Worm (Caenorhabditis elegans) whole organism, young adult: ENCODE results near the gene F11E6.9.

ENCODE experiments used
- B0019.2 ChIP-seq: fragments of 200-800 bp; sonication (Bioruptor generic); conservative IDR thresholded peaks from 2 replicates; pipeline ENCODE4 v1.3.6; 2022; ENCODE audit warnings: missing genetic modification reagents, missing genetic modification characterization, missing compliant biosample characterization
- K12H6.12 ChIP-seq: fragments of 200-800 bp; sonication (Bioruptor generic); optimal IDR thresholded peaks from 2 replicates; lab custom pipeline; 2018; ENCODE audit warnings: mild to moderate bottlenecking, missing genetic modification characterization, missing compliant biosample characterization
- athp-1 ChIP-seq: sonication (generic microtip); optimal IDR thresholded peaks from 2 replicates; lab custom pipeline; 2017; ENCODE audit warnings: mild to moderate bottlenecking, missing genetic modification characterization, missing compliant biosample characterization
- dpl-1 ChIP-seq: fragments of 150-350 bp; optimal IDR thresholded peaks from 2 replicates; lab custom pipeline; 2014; ENCODE audit warnings: missing biosample characterization, missing genetic modification reagents, missing genetic modification characterization
- egl-18 ChIP-seq: fragments of 200-800 bp; sonication (Bioruptor generic); IDR thresholded peaks from 2 replicates; pipeline ENCODE4 v1.3.6; 2022; ENCODE audit warnings: missing genetic modification reagents, missing genetic modification characterization, missing compliant biosample characterization
- hrde-1 ChIP-seq: sonication (generic microtip); optimal IDR thresholded peaks from 2 replicates; lab custom pipeline; 2016; ENCODE audit warnings: missing genetic modification characterization, mild to moderate bottlenecking, missing compliant biosample characterization, moderate library complexity, missing genotype, missing genetic modification reagents, borderline replicate concordance
- lin-35 ChIP-seq, 3 experiments: fragments of 150-350 bp in 2 of 3; sonication (generic microtip) in 1 of 3; optimal IDR thresholded peaks; 2 replicates each; lab custom pipeline; 2014 to 2018; ENCODE audit warnings: missing biosample characterization in 3 of 3, missing genetic modification characterization in 3 of 3, missing genetic modification reagents in 3 of 3
- tlf-1 ChIP-seq: fragments of 200-800 bp; sonication (Bioruptor generic); optimal IDR thresholded peaks from 2 replicates; lab custom pipeline; 2018; ENCODE audit warnings: mild to moderate bottlenecking, missing genetic modification characterization, missing compliant biosample characterization
- unc-130 ChIP-seq: sonication (generic microtip); optimal IDR thresholded peaks from 2 replicates; lab custom pipeline; 2016; ENCODE audit warnings: missing genetic modification reagents, missing genetic modification characterization, missing compliant biosample characterization
- unc-62 ChIP-seq: fragments of 150-350 bp; optimal IDR thresholded peaks from 2 replicates; lab custom pipeline; 2014; ENCODE audit warnings: missing biosample characterization, missing genetic modification reagents, missing genetic modification characterization
- ztf-18 ChIP-seq: sonication (generic microtip); optimal IDR thresholded peaks from 2 replicates; lab custom pipeline; 2016; ENCODE audit warnings: missing genotype, mild to moderate bottlenecking, missing genetic modification characterization, missing compliant biosample characterization

- no peak for TF ChIP-seq dpl-1 (GFP tag; lab: Kevin White, UChicago)
- no peak for TF ChIP-seq athp-1 (tag; lab: Kevin White, UChicago)
- TF ChIP-seq egl-18 (GFP tag; lab: Robert Waterston, UW): no peak
- TF ChIP-seq B0019.2 (GFP tag; lab: Robert Waterston, UW): no peak
- TF ChIP-seq ztf-18: no peak
- no peak for TF ChIP-seq K12H6.12 (tag; lab: Kevin White, UChicago)
- no peak for TF ChIP-seq unc-62 (GFP tag; lab: Kevin White, UChicago)
- TF ChIP-seq lin-35 (GFP tag; optimal IDR thresholded peaks at IDR 0.05; lab: Kevin White, UChicago): no peak
- TF ChIP-seq tlf-1 (GFP tag; lab: Kevin White, UChicago): no peak
- TF ChIP-seq unc-130 (GFP tag; lab: Kevin White, UChicago): no peak
- no peak for TF ChIP-seq hrde-1 (tag; lab: Kevin White, UChicago)
Measured at ce11 chrIV:17467825-17468224, 7.3 kb downstream of the F11E6.9 start.
